Worm (Caenorhabditis elegans): ENCODE results near the gene Y38H6C.16.

ce11 chrV:20514483-20514882, 24.7 kb downstream of the Y38H6C.16 start:
- TF ChIP-seq klf-2 (GFP tag; conservative IDR thresholded peaks at IDR 0.05), result no peak
- TF ChIP-seq ztf-23 (GFP tag; IDR thresholded peaks at IDR 0.05), result no peak
- no peak for TF ChIP-seq T22C8.4 (GFP tag; IDR thresholded peaks at IDR 0.05)
- TF ChIP-seq ztf-29 (GFP tag; IDR thresholded peaks at IDR 0.05), result no peak
- no peak for TF ChIP-seq tab-1 (GFP tag; IDR thresholded peaks at IDR 0.05)
- no peak for TF ChIP-seq cog-1 (tag; optimal IDR thresholded peaks at IDR 0.05)
- TF ChIP-seq flt-1 (GFP tag; IDR thresholded peaks at IDR 0.05), result no peak
